Worm (Caenorhabditis elegans) whole organism, L4 larva: Measurements from ENCODE around the gene trpl-5.
"Not testable (repeated sequence)": the region's sequence is repeated elsewhere in the genome, so short reads cannot be mapped to it uniquely, and the experiment has no call there.

ENCODE experiments used
- ces-1 ChIP-seq: fragments of 150-350 bp; sonication (generic microtip); optimal IDR thresholded peaks from 4 replicates; lab custom pipeline; 2014; ENCODE audit warnings: missing biosample characterization, missing genetic modification reagents, missing genetic modification characterization
- fkh-10 ChIP-seq: fragments of 150-350 bp; optimal IDR thresholded peaks from 2 replicates; lab custom pipeline; 2014; ENCODE audit warnings: missing biosample characterization, missing genetic modification reagents, missing genetic modification characterization
- jun-1 ChIP-seq: fragments of 150-350 bp; optimal IDR thresholded peaks from 2 replicates; lab custom pipeline; 2014; ENCODE audit warnings: missing biosample characterization, missing genetic modification reagents, missing genetic modification characterization
- mdl-1 ChIP-seq, 2 experiments: fragments of 150-350 bp in 1 of 2; sonication (generic microtip) in 1 of 2; optimal IDR thresholded peaks; 2 replicates each; lab custom pipeline; 2014 to 2017; ENCODE audit warnings: missing biosample characterization in 2 of 2, missing genetic modification characterization in 2 of 2
- php-3 ChIP-seq: fragments of 200-800 bp; sonication (Bioruptor generic); IDR thresholded peaks from 2 replicates; pipeline ENCODE4 v1.3.6; 2022; ENCODE audit warnings: missing genetic modification reagents, missing genetic modification characterization, missing compliant biosample characterization
- unc-62 ChIP-seq, 3 experiments: fragments of 150-350 bp in 1 of 3; sonication (generic microtip); optimal IDR thresholded peaks in 2 of 3; peaks in 1 of 3; 1 replicate in 1 of 3; 2 replicates in 2 of 3; lab custom pipeline; 2014 to 2017; ENCODE audit warnings: missing biosample characterization in 3 of 3, missing genetic modification characterization in 3 of 3, missing genetic modification reagents in 3 of 3, missing genotype in 1 of 3

ce11 chrII:2046556-2046955, 43.9 kb downstream of the trpl-5 start, which contains the start of gene math-1:
- TF ChIP-seq ces-1 (GFP tag; lab: Kevin White, UChicago); php-3; fkh-10 (GFP tag; lab: Kevin White, UChicago); mdl-1 (tag; optimal IDR thresholded peaks at IDR 0.05; lab: Kevin White, UChicago); jun-1 (tag; lab: Kevin White, UChicago); unc-62 (GFP tag; optimal IDR thresholded peaks at IDR 0.05 in 1 of 2; lab: Kevin White, UChicago); unc-62 (tag; optimal IDR thresholded peaks at IDR 0.05; lab: Kevin White, UChicago): not testable (repeated sequence)
